Worm (Caenorhabditis elegans) whole organism, L4 larva: Measurements from ENCODE around the gene srg-24.

Source experiments
- D1046.2 ChIP-seq: fragments of 200-800 bp; sonication (Bioruptor generic); IDR thresholded peaks from 2 replicates; pipeline ENCODE4 v1.3.6; 2022; ENCODE audit warnings: missing genetic modification characterization, missing compliant biosample characterization
- F10B5.3 ChIP-seq: sonication (generic microtip); optimal IDR thresholded peaks from 2 replicates; lab custom pipeline; 2016; ENCODE audit warnings: mild to moderate bottlenecking, missing genetic modification characterization, missing compliant biosample characterization
- F37D6.2 ChIP-seq: sonication (generic microtip); optimal IDR thresholded peaks from 2 replicates; lab custom pipeline; 2016; ENCODE audit warnings: mild to moderate bottlenecking, missing genetic modification characterization, missing compliant biosample characterization
- F49E8.2 ChIP-seq: sonication (generic microtip); optimal IDR thresholded peaks from 2 replicates; lab custom pipeline; 2016; ENCODE audit warnings: missing compliant biosample characterization, mild to moderate bottlenecking, missing genetic modification characterization, borderline replicate concordance
- R02D3.7 ChIP-seq: fragments of 150-350 bp; sonication (generic microtip); optimal IDR thresholded peaks from 3 replicates; lab custom pipeline; 2014; ENCODE audit warnings: missing biosample characterization, missing genetic modification characterization
- Y48G9A.11 ChIP-seq: fragments of 200-800 bp; sonication (Bioruptor generic); IDR thresholded peaks from 2 replicates; pipeline ENCODE4 v1.3.6; 2022; ENCODE audit warnings: missing genetic modification reagents, missing genetic modification characterization, missing compliant biosample characterization
- Y5F2A.4 ChIP-seq: fragments of 200-800 bp; sonication (Bioruptor generic); optimal IDR thresholded peaks from 2 replicates; lab custom pipeline; 2018; ENCODE audit warnings: mild to moderate bottlenecking, missing genetic modification characterization, missing compliant biosample characterization
- Y75B8A.6 ChIP-seq: fragments of 200-800 bp; sonication (Bioruptor generic); IDR thresholded peaks from 2 replicates; pipeline ENCODE4 v1.3.6; 2022; ENCODE audit warnings: missing genetic modification reagents, missing genetic modification characterization, missing compliant biosample characterization
- ZK337.2 ChIP-seq: fragments of 200-800 bp; sonication (Bioruptor generic); IDR thresholded peaks from 2 replicates; pipeline ENCODE4 v1.3.6; 2022; ENCODE audit warnings: missing genetic modification reagents, missing genetic modification characterization, missing compliant biosample characterization
- aha-1 ChIP-seq: fragments of 150-350 bp; peaks from one replicate; lab custom pipeline; 2014; ENCODE audit warnings: missing biosample characterization, missing genetic modification characterization
- aly-2 ChIP-seq: sonication (generic microtip); optimal IDR thresholded peaks from 2 replicates; lab custom pipeline; 2018; ENCODE audit warnings: missing biosample characterization, missing genetic modification characterization
- arid-1 ChIP-seq: fragments of 200-800 bp; sonication (Bioruptor generic); conservative IDR thresholded peaks from 2 replicates; pipeline ENCODE4 v1.3.6; 2022; ENCODE audit warnings: missing genetic modification reagents, missing genetic modification characterization, missing compliant biosample characterization
- attf-4 ChIP-seq: sonication (generic microtip); optimal IDR thresholded peaks from 3 replicates; lab custom pipeline; 2017; ENCODE audit warnings: missing biosample characterization, missing genetic modification characterization
- ceh-20 ChIP-seq: fragments of 200-800 bp; sonication (Bioruptor generic); IDR thresholded peaks from 2 replicates; pipeline ENCODE4 v1.3.6; 2022; ENCODE audit warnings: missing genetic modification reagents, missing genetic modification characterization, missing compliant biosample characterization
- ceh-32 ChIP-seq: sonication (generic microtip); optimal IDR thresholded peaks from 2 replicates; lab custom pipeline; 2016; ENCODE audit warnings: mild to moderate bottlenecking, missing genetic modification characterization, missing compliant biosample characterization; ENCODE audit not compliant: poor library complexity
- ceh-44 ChIP-seq: fragments of 200-800 bp; sonication (Bioruptor generic); IDR thresholded peaks from 2 replicates; pipeline ENCODE4 v1.3.6; 2022; ENCODE audit warnings: missing genetic modification reagents, missing genetic modification characterization, missing compliant biosample characterization
- ceh-62 ChIP-seq: sonication (generic microtip); optimal IDR thresholded peaks from 2 replicates; lab custom pipeline; 2017; ENCODE audit warnings: missing biosample characterization, missing genetic modification characterization
- ceh-82 ChIP-seq: sonication (generic microtip); optimal IDR thresholded peaks from 2 replicates; lab custom pipeline; 2017; ENCODE audit warnings: missing biosample characterization, missing genetic modification characterization
- dmd-9 ChIP-seq: fragments of 200-800 bp; sonication (Bioruptor generic); IDR thresholded peaks from 2 replicates; pipeline ENCODE4 v1.3.6; 2022; ENCODE audit warnings: missing genetic modification reagents, missing genetic modification characterization, missing compliant biosample characterization
- dpl-1 ChIP-seq: fragments of 150-350 bp; optimal IDR thresholded peaks from 2 replicates; lab custom pipeline; 2014; ENCODE audit warnings: missing biosample characterization, missing genetic modification reagents, missing genetic modification characterization
- duxl-1 ChIP-seq: sonication (generic microtip); optimal IDR thresholded peaks from 2 replicates; lab custom pipeline; 2016; ENCODE audit warnings: mild to moderate bottlenecking, missing genetic modification characterization, moderate library complexity, missing compliant biosample characterization; ENCODE audit not compliant: poor library complexity
- dve-1 ChIP-seq: sonication (generic microtip); optimal IDR thresholded peaks from 2 replicates; lab custom pipeline; 2017; ENCODE audit warnings: antibody characterized with exemption, mild to moderate bottlenecking, missing genetic modification characterization, missing compliant biosample characterization; ENCODE audit not compliant: insufficient read depth
- egl-27 ChIP-seq: sonication (generic microtip); optimal IDR thresholded peaks from 3 replicates; lab custom pipeline; 2017; ENCODE audit warnings: missing biosample characterization, missing genetic modification reagents, missing genetic modification characterization
- egl-43 ChIP-seq: fragments of 200-800 bp; sonication (Bioruptor generic); IDR thresholded peaks from 2 replicates; pipeline ENCODE4 v1.3.6; 2022; ENCODE audit warnings: missing genetic modification reagents, missing genetic modification characterization, missing compliant biosample characterization
- fkh-10 ChIP-seq: fragments of 150-350 bp; optimal IDR thresholded peaks from 2 replicates; lab custom pipeline; 2014; ENCODE audit warnings: missing biosample characterization, missing genetic modification reagents, missing genetic modification characterization
- hif-1 ChIP-seq, 2 experiments: sonication (generic microtip); optimal IDR thresholded peaks; 2 replicates each; lab custom pipeline; 2016 to 2017; ENCODE audit warnings: missing compliant biosample characterization in 2 of 2, missing genetic modification characterization in 2 of 2, missing genetic modification reagents in 2 of 2, missing genotype in 2 of 2, mild to moderate bottlenecking in 1 of 2
- hlh-30 ChIP-seq: sonication (generic microtip); optimal IDR thresholded peaks from 2 replicates; lab custom pipeline; 2017; ENCODE audit warnings: antibody characterized with exemption, mild to moderate bottlenecking, missing genetic modification characterization, missing compliant biosample characterization; ENCODE audit not compliant: insufficient read depth
- lin-1 ChIP-seq: fragments of 200-800 bp; sonication (Bioruptor generic); IDR thresholded peaks from 2 replicates; pipeline ENCODE4 v1.3.6; 2022; ENCODE audit warnings: missing genetic modification reagents, missing genetic modification characterization, missing compliant biosample characterization
- lin-13 ChIP-seq: fragments of 150-350 bp; optimal IDR thresholded peaks from 2 replicates; lab custom pipeline; 2014; ENCODE audit warnings: missing biosample characterization, missing genetic modification reagents, missing genetic modification characterization
- lin-39 ChIP-seq: fragments of 150-350 bp; optimal IDR thresholded peaks from 2 replicates; lab custom pipeline; 2014; ENCODE audit warnings: missing biosample characterization, missing genetic modification reagents, missing genetic modification characterization
- lir-3 ChIP-seq: sonication (generic microtip); optimal IDR thresholded peaks from 2 replicates; lab custom pipeline; 2016; ENCODE audit warnings: mild to moderate bottlenecking, missing genetic modification characterization, missing compliant biosample characterization
- mep-1 ChIP-seq: fragments of 150-350 bp; sonication (generic microtip); optimal IDR thresholded peaks from 3 replicates; lab custom pipeline; 2014; ENCODE audit warnings: missing biosample characterization, missing genetic modification characterization
- nhr-11 ChIP-seq: fragments of 150-350 bp; optimal IDR thresholded peaks from 2 replicates; lab custom pipeline; 2014; ENCODE audit warnings: missing biosample characterization, missing genetic modification characterization
- nhr-6 ChIP-seq: fragments of 150-350 bp; optimal IDR thresholded peaks from 2 replicates; lab custom pipeline; 2014; ENCODE audit warnings: missing biosample characterization, missing genetic modification characterization
- nhr-77 ChIP-seq: fragments of 150-350 bp; optimal IDR thresholded peaks from 2 replicates; lab custom pipeline; 2014; ENCODE audit warnings: missing biosample characterization, missing genetic modification characterization
- pha-4 ChIP-seq, 2 experiments: fragments of 150-350 bp in 1 of 2; fragments of 200-800 bp in 1 of 2; sonication (Bioruptor generic) in 1 of 2; IDR thresholded peaks in 1 of 2; optimal IDR thresholded peaks in 1 of 2; 2 replicates each; pipeline versions ENCODE4 v1.3.6 to Lab custom; 2014 to 2022; ENCODE audit warnings: missing genetic modification characterization in 2 of 2, missing genetic modification reagents in 2 of 2, missing biosample characterization in 1 of 2, missing compliant biosample characterization in 1 of 2
- php-3 ChIP-seq: fragments of 200-800 bp; sonication (Bioruptor generic); IDR thresholded peaks from 2 replicates; pipeline ENCODE4 v1.3.6; 2022; ENCODE audit warnings: missing genetic modification reagents, missing genetic modification characterization, missing compliant biosample characterization
- snpc-1.2 ChIP-seq: fragments of 200-800 bp; sonication (Bioruptor generic); IDR thresholded peaks from 2 replicates; pipeline ENCODE4 v1.3.6; 2022; ENCODE audit warnings: missing genetic modification reagents, missing genetic modification characterization, missing compliant biosample characterization
- snpc-4 ChIP-seq: fragments of 150-350 bp; optimal IDR thresholded peaks from 2 replicates; lab custom pipeline; 2014; ENCODE audit warnings: missing biosample characterization, missing genetic modification characterization
- spr-3 ChIP-seq: fragments of 200-800 bp; sonication (Bioruptor generic); optimal IDR thresholded peaks from 2 replicates; lab custom pipeline; 2018; ENCODE audit warnings: mild to moderate bottlenecking, missing genetic modification characterization, missing compliant biosample characterization
- tag-97 ChIP-seq: fragments of 200-800 bp; sonication (Bioruptor generic); IDR thresholded peaks from 2 replicates; pipeline ENCODE4 v1.3.6; 2022; ENCODE audit warnings: missing genetic modification characterization, missing compliant biosample characterization
- tra-1 ChIP-seq: fragments of 200-800 bp; sonication (Bioruptor generic); IDR thresholded peaks from 2 replicates; pipeline ENCODE4 v1.3.6; 2022; ENCODE audit warnings: missing genetic modification reagents, missing genetic modification characterization, missing compliant biosample characterization
- unc-39 ChIP-seq: sonication (generic microtip); optimal IDR thresholded peaks from 2 replicates; lab custom pipeline; 2017; ENCODE audit warnings: missing biosample characterization, missing genetic modification characterization
- unc-62 ChIP-seq, 3 experiments: fragments of 150-350 bp in 1 of 3; sonication (generic microtip); optimal IDR thresholded peaks in 2 of 3; peaks in 1 of 3; 1 replicate in 1 of 3; 2 replicates in 2 of 3; lab custom pipeline; 2014 to 2017; ENCODE audit warnings: missing biosample characterization in 3 of 3, missing genetic modification characterization in 3 of 3, missing genetic modification reagents in 3 of 3, missing genotype in 1 of 3
- zag-1 ChIP-seq: fragments of 150-350 bp; optimal IDR thresholded peaks from 2 replicates; lab custom pipeline; 2014; ENCODE audit warnings: missing biosample characterization, missing genetic modification characterization
- zip-11 ChIP-seq: fragments of 200-800 bp; sonication (Bioruptor generic); IDR thresholded peaks from 2 replicates; pipeline ENCODE4 v1.3.6; 2022; ENCODE audit warnings: missing genetic modification characterization, missing compliant biosample characterization
- zip-2 ChIP-seq: fragments of 150-350 bp; optimal IDR thresholded peaks from 2 replicates; lab custom pipeline; 2014; ENCODE audit warnings: missing biosample characterization, missing genetic modification characterization
- ztf-7 ChIP-seq: fragments of 150-350 bp; optimal IDR thresholded peaks from 2 replicates; lab custom pipeline; 2014; ENCODE audit warnings: missing biosample characterization, missing genetic modification characterization

Gene srg-24

DNA sequence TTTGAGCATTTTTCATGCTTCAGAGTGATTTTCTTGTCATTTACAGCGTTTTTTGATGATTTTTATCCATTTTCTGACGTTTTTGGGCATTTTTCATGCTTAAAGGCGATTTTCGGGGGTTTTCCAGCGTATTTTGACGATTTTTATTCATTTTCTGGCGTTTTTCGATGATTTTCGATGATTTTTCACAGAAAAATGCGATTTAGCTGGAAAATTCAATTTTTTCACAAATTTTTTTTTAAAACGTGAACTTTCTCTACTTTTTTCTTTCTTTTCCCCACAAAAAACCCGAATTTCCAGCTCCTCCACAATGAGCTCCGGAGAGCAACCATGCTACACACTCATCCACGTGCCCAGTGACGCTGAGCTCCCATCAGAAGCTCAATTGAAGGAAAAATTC is 21.9 kb downstream of the srg-24 start, which contains the start of gene copb-1:
Gene copb-1, plus strand, starts transcription at position 301 of the 400 bp plus-strand sequence.
- TF ChIP-seq F10B5.3 (tag; lab: Kevin White, UChicago) (no peak), Y75B8A.6 (0 out of 2 replicates have a peak, but pooled peaks have one; percentile 42), pha-4 (GFP tag; IDR thresholded peaks at IDR 0.05; lab: Robert Waterston, UW) (no peak), pha-4 (tag; optimal IDR thresholded peaks at IDR 0.05; lab: Kevin White, UChicago) (no peak), unc-39 (no peak)
- TF ChIP-seq, all 104 proteins: peak for 1

DNA sequence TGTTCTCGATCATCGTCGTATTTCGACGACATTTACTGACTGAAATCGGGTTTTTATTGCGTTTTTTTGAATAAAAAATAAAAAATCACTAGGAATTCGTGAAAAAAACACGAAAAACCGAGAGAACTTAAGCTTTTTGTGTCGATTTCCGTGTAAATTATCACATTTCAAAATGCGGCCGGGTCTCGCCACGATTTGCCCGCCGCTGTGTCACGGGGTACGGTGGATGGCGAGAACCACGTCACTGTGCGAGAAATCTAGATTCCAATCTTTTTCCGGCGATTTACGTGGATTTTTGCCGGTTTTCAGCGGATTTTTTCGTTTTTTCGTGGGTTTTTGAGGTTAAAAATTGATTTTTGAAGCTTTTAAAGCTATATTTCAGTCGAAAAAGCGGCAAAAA is 23.5 kb downstream of the srg-24 start, which contains the start of gene Y25C1A.8:
Gene Y25C1A.8, minus strand, starts transcription at position 45 of the 400 bp plus-strand sequence.
- TF ChIP-seq nhr-6 (tag; lab: Kevin White, UChicago), result peak; percentile 82
- peak in 1 of 2 experiments; percentile 92 for TF ChIP-seq unc-62 (GFP tag; optimal IDR thresholded peaks at IDR 0.05 in 1 of 2; lab: Kevin White, UChicago)
- no peak for TF ChIP-seq unc-62 (tag; optimal IDR thresholded peaks at IDR 0.05; lab: Kevin White, UChicago)
- peak; percentile 87 for TF ChIP-seq lin-13 (GFP tag; lab: Kevin White, UChicago)
- peak; percentile 86 for TF ChIP-seq ceh-20 (GFP tag; lab: Robert Waterston, UW)
- TF ChIP-seq dve-1 (tag; lab: Kevin White, UChicago), result peak; percentile 95
- peak; percentile 84 for TF ChIP-seq dpl-1
- TF ChIP-seq dmd-9 (GFP tag; lab: Robert Waterston, UW), result peak; percentile 71
- TF ChIP-seq egl-43 (GFP tag; lab: Robert Waterston, UW), result peak; percentile 82
- peak; percentile 92 for TF ChIP-seq hlh-30 (tag; lab: Kevin White, UChicago)
- TF ChIP-seq tag-97 (GFP tag; lab: Robert Waterston, UW), result no peak
- no peak for TF ChIP-seq R02D3.7 (tag; lab: Kevin White, UChicago)
- peak; percentile 89 for TF ChIP-seq lin-1 (GFP tag; lab: Robert Waterston, UW)
- no peak for TF ChIP-seq zip-11 (GFP tag; lab: Robert Waterston, UW)
- TF ChIP-seq zip-2 (tag; lab: Kevin White, UChicago), result peak; percentile 68
- peak; percentile 99 for TF ChIP-seq aha-1
- TF ChIP-seq php-3 (GFP tag; lab: Robert Waterston, UW), result peak; percentile 89
- TF ChIP-seq snpc-4 (tag; lab: Kevin White, UChicago), result peak; percentile 48
- peak; percentile 83 for TF ChIP-seq arid-1 (GFP tag; lab: Robert Waterston, UW)
- peak; percentile 53 for TF ChIP-seq fkh-10 (GFP tag; lab: Kevin White, UChicago)
- TF ChIP-seq mep-1 (tag; lab: Kevin White, UChicago), result peak; percentile 95
- peak; percentile 61; the same call in 1 of the 2 replicates for TF ChIP-seq ZK337.2 (GFP tag; lab: Robert Waterston, UW)
- no peak for TF ChIP-seq zag-1 (tag; lab: Kevin White, UChicago)
- peak; percentile 63 for TF ChIP-seq nhr-77 (tag; lab: Kevin White, UChicago)
- TF ChIP-seq F37D6.2 (tag; lab: Kevin White, UChicago), result peak; percentile 78
- no peak for TF ChIP-seq D1046.2
- no peak for TF ChIP-seq Y75B8A.6
- TF ChIP-seq F49E8.2, result peak; percentile 67
- TF ChIP-seq unc-39, result no peak
- no peak for TF ChIP-seq lin-39 (tag; lab: Kevin White, UChicago)
- TF ChIP-seq ceh-62, result no peak
- no peak for TF ChIP-seq ceh-82
- TF ChIP-seq lir-3 (tag; lab: Kevin White, UChicago), result no peak
- TF ChIP-seq Y5F2A.4 (GFP tag; lab: Kevin White, UChicago), result peak; percentile 71
- peak; percentile 94 for TF ChIP-seq spr-3 (GFP tag; lab: Kevin White, UChicago)
- peak; percentile 95 for TF ChIP-seq duxl-1 (tag; lab: Kevin White, UChicago)
- TF ChIP-seq nhr-11 (tag; lab: Kevin White, UChicago), result peak; percentile 80
- peak; percentile 55; the same call in 1 of the 2 replicates for TF ChIP-seq tra-1 (GFP tag; lab: Robert Waterston, UW)
- peak; percentile 46 for TF ChIP-seq ceh-32
- no peak for TF ChIP-seq attf-4 (tag; lab: Kevin White, UChicago)
- TF ChIP-seq Y48G9A.11 (GFP tag; lab: Robert Waterston, UW), result 0 out of 2 replicates have a peak, but pooled peaks have one; percentile 31
- TF ChIP-seq ztf-7 (tag; lab: Kevin White, UChicago), result peak; percentile 83
- 0 out of 2 replicates have a peak, but pooled peaks have one; percentile 17 for TF ChIP-seq ceh-44 (GFP tag; lab: Robert Waterston, UW)
- peak in 1 of 2 experiments; percentile 79 for TF ChIP-seq hif-1 (tag; optimal IDR thresholded peaks at IDR 0.05; lab: Kevin White, UChicago)
- TF ChIP-seq snpc-1.2 (GFP tag; lab: Robert Waterston, UW), result peak; percentile 66
- TF ChIP-seq aly-2 (tag; lab: Kevin White, UChicago), result no peak
- no peak for TF ChIP-seq egl-27 (tag; lab: Kevin White, UChicago)
